Worm (Caenorhabditis elegans) whole organism, early embryonic: ENCODE data around the gene srd-56.

Experiments used
- B0310.2 ChIP-seq: sonication (generic microtip); optimal IDR thresholded peaks from 2 replicates; lab custom pipeline; 2016; ENCODE audit warnings: mild to moderate bottlenecking, missing genetic modification characterization, missing compliant biosample characterization
- F13C5.2 ChIP-seq: sonication (generic microtip); optimal IDR thresholded peaks from 2 replicates; lab custom pipeline; 2017; ENCODE audit warnings: mild to moderate bottlenecking, missing genetic modification characterization, inconsistent platforms, missing compliant biosample characterization
- aly-1 ChIP-seq: sonication (generic microtip); optimal IDR thresholded peaks from 2 replicates; lab custom pipeline; 2016; ENCODE audit warnings: missing genetic modification characterization, missing compliant biosample characterization
- ama-1 ChIP-seq: fragments of 150-350 bp; optimal IDR thresholded peaks from 2 replicates; lab custom pipeline; 2014
- ceh-13 ChIP-seq: fragments of 200-800 bp; sonication (Bioruptor generic); optimal IDR thresholded peaks from 2 replicates; lab custom pipeline; 2018; ENCODE audit warnings: mild to moderate bottlenecking, missing genetic modification characterization, missing compliant biosample characterization
- ceh-36 ChIP-seq: sonication (generic microtip); optimal IDR thresholded peaks from 2 replicates; lab custom pipeline; 2016; ENCODE audit warnings: missing genetic modification characterization, inconsistent platforms, missing compliant biosample characterization
- ets-7 ChIP-seq: sonication (generic microtip); optimal IDR thresholded peaks from 2 replicates; lab custom pipeline; 2016; ENCODE audit warnings: missing genotype, missing genetic modification characterization, missing compliant biosample characterization
- flt-1 ChIP-seq: fragments of 200-800 bp; sonication (Bioruptor generic); IDR thresholded peaks from 2 replicates; pipeline ENCODE4 v1.3.6; 2022; ENCODE audit warnings: missing genetic modification characterization, missing compliant biosample characterization
- hmbx-1 ChIP-seq: sonication (generic microtip); optimal IDR thresholded peaks from 2 replicates; lab custom pipeline; 2016; ENCODE audit warnings: mild to moderate bottlenecking, missing genetic modification characterization, missing compliant biosample characterization
- hmg-4 ChIP-seq: fragments of 200-800 bp; sonication (Bioruptor generic); optimal IDR thresholded peaks from 2 replicates; lab custom pipeline; 2018; ENCODE audit warnings: mild to moderate bottlenecking, missing genetic modification characterization, missing compliant biosample characterization
- hnd-1 ChIP-seq: sonication (generic microtip); optimal IDR thresholded peaks from 2 replicates; lab custom pipeline; 2016; ENCODE audit warnings: missing genetic modification characterization, missing compliant biosample characterization
- pes-1 ChIP-seq: fragments of 200-800 bp; sonication (Bioruptor generic); IDR thresholded peaks from 2 replicates; pipeline ENCODE4 v1.3.6; 2022; ENCODE audit warnings: missing genetic modification reagents, missing genetic modification characterization, missing compliant biosample characterization
- scrt-1 ChIP-seq: fragments of 200-800 bp; sonication (Bioruptor generic); IDR thresholded peaks from 2 replicates; pipeline ENCODE4 v1.3.6; 2022; ENCODE audit warnings: missing genetic modification characterization, missing compliant biosample characterization
- sea-1 ChIP-seq: fragments of 200-800 bp; sonication (Bioruptor generic); conservative IDR thresholded peaks from 2 replicates; pipeline ENCODE4 v1.3.6; 2022; ENCODE audit warnings: missing genetic modification characterization, missing compliant biosample characterization
- tbx-11 ChIP-seq: fragments of 200-800 bp; sonication (Bioruptor generic); IDR thresholded peaks from 2 replicates; pipeline ENCODE4 v1.3.6; 2022; ENCODE audit warnings: missing genetic modification characterization, missing compliant biosample characterization
- tbx-37 ChIP-seq: fragments of 200-800 bp; sonication (Bioruptor generic); conservative IDR thresholded peaks from 2 replicates; pipeline ENCODE4 v1.3.6; 2022; ENCODE audit warnings: missing genetic modification reagents, missing genetic modification characterization, missing compliant biosample characterization
- tra-4 ChIP-seq: sonication (generic microtip); optimal IDR thresholded peaks from 2 replicates; lab custom pipeline; 2017; ENCODE audit warnings: missing genetic modification characterization, missing compliant biosample characterization

Gene srd-56

DNA sequence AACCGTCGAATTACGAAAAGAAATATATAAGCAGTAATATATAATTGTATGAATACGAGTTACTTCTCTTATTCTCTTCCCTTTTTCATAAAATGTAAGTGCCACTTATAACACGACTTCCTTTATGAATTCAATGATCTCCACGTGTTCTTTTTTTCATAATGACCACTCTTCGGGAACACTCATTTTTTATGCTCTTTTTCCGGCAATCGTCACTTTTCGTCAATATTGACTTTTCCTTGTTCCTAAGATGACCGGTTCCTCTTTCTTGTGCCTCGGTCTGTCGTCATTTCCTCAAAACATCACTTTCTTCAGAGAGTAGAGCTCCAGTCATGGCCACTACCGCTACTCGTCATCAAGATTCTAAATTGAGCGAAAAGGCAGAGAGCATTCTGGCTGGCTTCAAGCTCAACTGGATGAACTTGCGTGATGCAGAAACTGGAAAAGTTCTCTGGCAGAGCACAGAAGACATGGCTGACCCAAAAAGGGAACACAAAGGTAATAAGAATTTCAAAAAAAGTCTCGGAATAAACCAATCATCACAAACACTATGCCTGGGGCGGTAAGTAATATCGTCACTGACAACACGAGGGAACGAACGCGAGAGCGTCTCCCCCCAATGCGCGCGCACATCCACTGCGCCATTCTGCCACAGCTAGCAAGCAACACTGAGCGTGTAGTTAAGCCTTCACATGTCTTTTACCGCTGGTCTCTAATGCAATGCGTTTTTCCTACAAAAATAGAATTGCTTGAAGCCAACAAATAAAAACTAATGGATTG lies 19.3 kb downstream of the srd-56 start, which contains the start of gene pdl-1:
pdl-1 (plus strand) TSS at position 309 of the 780 bp plus-strand sequence.
- TF ChIP-seq pes-1 (GFP tag; lab: Robert Waterston, UW): peak; percentile 97
- TF ChIP-seq aly-1 (tag; lab: Kevin White, UChicago): peak; percentile 96
- peak; percentile 87 for TF ChIP-seq ets-7
- peak; percentile 94 for TF ChIP-seq ceh-36 (tag; lab: Kevin White, UChicago)
- TF ChIP-seq tbx-11 (GFP tag; lab: Robert Waterston, UW): peak; percentile 94
- peak; percentile 97 for TF ChIP-seq scrt-1
- no peak for TF ChIP-seq ama-1
- TF ChIP-seq F13C5.2 (tag; lab: Kevin White, UChicago): peak; percentile 96
- TF ChIP-seq hmg-4: peak; percentile 97
- peak; percentile 90 for TF ChIP-seq hnd-1 (tag; lab: Kevin White, UChicago)
- TF ChIP-seq hmbx-1 (tag; lab: Kevin White, UChicago): peak; percentile 76
- peak; percentile 96 for TF ChIP-seq sea-1 (GFP tag; lab: Robert Waterston, UW)
- TF ChIP-seq B0310.2 (tag; lab: Kevin White, UChicago): peak; percentile 89
- peak; percentile 97 for TF ChIP-seq flt-1 (GFP tag; lab: Robert Waterston, UW)
- TF ChIP-seq tbx-37 (GFP tag; lab: Robert Waterston, UW): peak; percentile 92
- peak; percentile 84 for TF ChIP-seq tra-4 (tag; lab: Kevin White, UChicago)
- peak; percentile 95 for TF ChIP-seq ceh-13 (GFP tag; lab: Kevin White, UChicago)

DNA sequence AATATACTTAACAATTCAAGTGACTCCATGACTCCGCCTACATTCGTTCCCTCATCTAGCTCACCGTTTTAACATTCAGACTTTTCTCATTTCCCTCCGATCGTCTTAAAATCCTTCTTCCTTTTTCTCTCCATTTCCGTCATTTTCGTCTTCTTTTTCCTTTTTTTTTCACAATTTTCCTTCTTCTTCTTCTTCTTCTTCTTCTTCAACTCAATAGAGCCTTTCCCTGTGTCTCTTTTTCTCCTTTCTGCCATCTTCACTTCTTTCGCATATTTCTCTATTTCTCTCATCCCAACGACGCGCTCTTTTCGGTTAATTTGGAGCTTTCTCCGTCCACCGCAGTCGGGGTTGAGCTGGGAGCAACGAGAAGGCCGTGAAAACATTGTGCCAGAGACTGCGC lies 20.4 kb downstream of the srd-56 start:
- TF ChIP-seq ets-7 (no peak), ama-1 (no peak)

DNA sequence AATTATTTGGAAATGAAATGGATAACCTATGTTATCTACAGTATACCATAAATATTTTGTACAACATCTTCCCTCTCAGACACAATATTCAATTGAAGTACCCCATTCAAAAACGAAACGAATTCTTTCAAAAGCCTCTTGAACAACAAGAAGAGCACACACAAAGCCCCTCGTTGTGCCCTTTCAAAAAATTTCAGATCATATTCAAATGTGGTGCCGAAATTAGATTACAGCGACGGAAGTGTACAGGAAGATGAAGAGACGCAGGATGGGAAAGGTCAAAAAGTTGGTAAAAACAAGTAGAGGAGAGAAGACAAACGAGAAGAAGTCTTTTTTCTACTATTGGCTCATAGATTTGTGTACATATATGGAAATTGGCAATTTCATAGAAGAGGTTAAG lies 26.9 kb downstream of the srd-56 start:
- no peak for TF ChIP-seq tbx-11 (GFP tag; lab: Robert Waterston, UW)
- no peak for TF ChIP-seq flt-1 (GFP tag; lab: Robert Waterston, UW)
- TF ChIP-seq aly-1 (tag; lab: Kevin White, UChicago): no peak
- no peak for TF ChIP-seq ama-1
- no peak for TF ChIP-seq sea-1 (GFP tag; lab: Robert Waterston, UW)
- TF ChIP-seq ceh-36 (tag; lab: Kevin White, UChicago): no peak

ce11 chrII:7174843-7175242 lies 28.2 kb downstream of the srd-56 start, which contains the start of gene glc-4:
glc-4 (minus strand) TSS chrII:7174943.
- TF ChIP-seq scrt-1 (no peak), pes-1 (GFP tag; lab: Robert Waterston, UW) (no peak), tbx-11 (GFP tag; lab: Robert Waterston, UW) (no peak), ets-7 (no peak), hnd-1 (tag; lab: Kevin White, UChicago) (no peak), hmg-4 (no peak), flt-1 (GFP tag; lab: Robert Waterston, UW) (no peak), hmbx-1 (tag; lab: Kevin White, UChicago) (no peak), ceh-36 (tag; lab: Kevin White, UChicago) (no peak), B0310.2 (tag; lab: Kevin White, UChicago) (no peak), F13C5.2 (tag; lab: Kevin White, UChicago) (no peak), ceh-13 (GFP tag; lab: Kevin White, UChicago) (no peak), ama-1 (no peak), tbx-37 (GFP tag; lab: Robert Waterston, UW) (no peak), tra-4 (tag; lab: Kevin White, UChicago) (no peak), sea-1 (GFP tag; lab: Robert Waterston, UW) (no peak)

- no peak for TF ChIP-seq ama-1
- no peak for TF ChIP-seq ceh-36 (tag; lab: Kevin White, UChicago)
- no peak for TF ChIP-seq tbx-37 (GFP tag; lab: Robert Waterston, UW)
- TF ChIP-seq ceh-13 (GFP tag; lab: Kevin White, UChicago): no peak
- TF ChIP-seq scrt-1: no peak
- TF ChIP-seq B0310.2 (tag; lab: Kevin White, UChicago): no peak
- no peak for TF ChIP-seq tra-4 (tag; lab: Kevin White, UChicago)
- TF ChIP-seq aly-1 (tag; lab: Kevin White, UChicago): no peak
- TF ChIP-seq tbx-11 (GFP tag; lab: Robert Waterston, UW): no peak
Measured at ce11 chrII:7171305-7171998, 31.6 kb downstream of the srd-56 start, which contains the start of gene dyf-13. dyf-13 (minus strand) TSS chrII:7171355.

DNA sequence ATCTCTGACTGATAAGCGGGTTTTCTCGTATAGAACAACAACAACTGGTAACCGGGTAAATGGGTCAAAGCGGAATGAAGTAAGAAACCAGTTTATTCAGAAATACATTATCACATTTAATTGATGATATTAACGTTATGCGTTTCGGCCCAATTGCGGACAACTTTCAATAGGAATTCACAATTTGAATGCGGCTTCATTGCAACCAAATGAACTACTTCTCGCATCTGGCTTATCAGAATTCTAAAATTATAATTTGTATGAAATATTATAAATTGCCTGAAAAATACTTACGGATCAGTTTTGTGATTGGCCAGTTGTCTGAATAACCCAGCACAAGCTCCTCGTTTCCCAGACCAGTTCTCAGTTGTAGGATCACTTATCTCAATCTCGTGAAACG lies 34.3 kb downstream of the srd-56 start, which contains the start of gene col-36:
col-36 (minus strand) TSS at position 101 of the 400 bp plus-strand sequence.
- TF ChIP-seq scrt-1 (no peak), ama-1 (no peak), hnd-1 (tag; lab: Kevin White, UChicago) (no peak), tra-4 (tag; lab: Kevin White, UChicago) (no peak), hmg-4 (no peak), hmbx-1 (tag; lab: Kevin White, UChicago) (no peak), tbx-37 (GFP tag; lab: Robert Waterston, UW) (no peak), aly-1 (tag; lab: Kevin White, UChicago) (no peak), ets-7 (no peak), B0310.2 (tag; lab: Kevin White, UChicago) (no peak), sea-1 (GFP tag; lab: Robert Waterston, UW) (no peak), tbx-11 (GFP tag; lab: Robert Waterston, UW) (no peak), ceh-13 (GFP tag; lab: Kevin White, UChicago) (no peak), ceh-36 (tag; lab: Kevin White, UChicago) (no peak), F13C5.2 (tag; lab: Kevin White, UChicago) (no peak), pes-1 (GFP tag; lab: Robert Waterston, UW) (no peak), flt-1 (GFP tag; lab: Robert Waterston, UW) (no peak)
